Worm (Caenorhabditis elegans) whole organism, L1 larva: ENCODE data around the gene srh-30.

ENCODE experiments used
- ama-1 ChIP-seq: fragments of 150-350 bp; optimal IDR thresholded peaks from 2 replicates; lab custom pipeline; 2014
- efl-1 ChIP-seq, 4 experiments: fragments of 150-350 bp; optimal IDR thresholded peaks in 3 of 4; peaks in 1 of 4; 1 replicate in 1 of 4; 2 replicates in 3 of 4; lab custom pipeline; 2014; ENCODE audit warnings: missing biosample characterization in 2 of 4, missing genetic modification characterization in 2 of 4, missing genetic modification reagents in 2 of 4
- egl-27 ChIP-seq, 2 experiments: fragments of 150-350 bp in 1 of 2; sonication (generic microtip); optimal IDR thresholded peaks; 3 replicates each; lab custom pipeline; 2017 to 2018; ENCODE audit warnings: missing biosample characterization in 2 of 2, missing genetic modification characterization in 2 of 2, missing genetic modification reagents in 2 of 2
- elt-2 ChIP-seq: sonication (generic microtip); optimal IDR thresholded peaks from 2 replicates; lab custom pipeline; 2016; ENCODE audit warnings: missing genetic modification characterization, mild to moderate bottlenecking, inconsistent platforms, missing compliant biosample characterization, missing genetic modification reagents
- fkh-10 ChIP-seq: sonication (generic microtip); optimal IDR thresholded peaks from 2 replicates; lab custom pipeline; 2017; ENCODE audit warnings: missing biosample characterization, missing genetic modification reagents, missing genetic modification characterization
- lin-39 ChIP-seq: fragments of 150-350 bp; optimal IDR thresholded peaks from 2 replicates; lab custom pipeline; 2014; ENCODE audit warnings: missing biosample characterization, missing genetic modification reagents, missing genetic modification characterization
- mep-1 ChIP-seq: fragments of 150-350 bp; optimal IDR thresholded peaks from 2 replicates; lab custom pipeline; 2014; ENCODE audit warnings: missing biosample characterization, missing genetic modification characterization
- skn-1 ChIP-seq: fragments of 150-350 bp; optimal IDR thresholded peaks from 2 replicates; lab custom pipeline; 2014; ENCODE audit warnings: missing biosample characterization, missing genetic modification characterization
- snpc-4 ChIP-seq: fragments of 150-350 bp; optimal IDR thresholded peaks from 2 replicates; lab custom pipeline; 2014; ENCODE audit warnings: missing biosample characterization, missing genetic modification characterization
- snu-23 ChIP-seq: sonication (generic microtip); optimal IDR thresholded peaks from 2 replicates; lab custom pipeline; 2016; ENCODE audit warnings: missing genetic modification characterization, missing compliant biosample characterization
- zag-1 ChIP-seq: fragments of 150-350 bp; optimal IDR thresholded peaks from 2 replicates; lab custom pipeline; 2014; ENCODE audit warnings: missing biosample characterization, missing genetic modification characterization
- ztf-4 ChIP-seq: fragments of 150-350 bp; optimal IDR thresholded peaks from 2 replicates; lab custom pipeline; 2014; ENCODE audit warnings: missing biosample characterization, missing genetic modification characterization

DNA sequence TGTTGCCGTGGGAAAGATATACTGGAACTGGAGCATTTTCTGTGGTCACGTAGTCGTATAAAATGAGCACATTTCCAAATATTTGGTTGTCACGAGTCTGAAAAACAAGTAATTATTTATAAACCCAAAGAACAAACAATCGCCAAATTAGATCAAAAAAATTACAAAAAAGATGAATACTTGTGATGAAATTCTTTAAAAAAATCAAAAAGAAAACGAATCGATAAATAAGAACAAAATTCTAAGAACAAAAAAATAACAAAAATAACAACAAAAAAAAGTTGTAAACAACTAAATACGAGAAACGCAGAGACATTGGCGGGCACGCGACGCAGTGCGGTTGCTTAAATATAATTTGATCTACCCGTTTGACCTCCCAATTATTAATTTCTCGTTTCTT lies 2.2 kb upstream of the srh-30 start, which contains the start of gene ZC404.16:
- TF ChIP-seq mep-1 (tag; lab: Kevin White, UChicago), result no peak
- TF ChIP-seq ama-1 (lab: Kevin White, UChicago), result no peak
- no peak for TF ChIP-seq lin-39 (tag; lab: Kevin White, UChicago)
- no peak for TF ChIP-seq ztf-4
- no peak for TF ChIP-seq egl-27 (tag; optimal IDR thresholded peaks at IDR 0.05; lab: Kevin White, UChicago)
- no peak for TF ChIP-seq snpc-4 (tag; lab: Kevin White, UChicago)
- no peak for TF ChIP-seq snu-23 (GFP tag; lab: Kevin White, UChicago)
- TF ChIP-seq zag-1 (tag; lab: Kevin White, UChicago), result no peak
- TF ChIP-seq fkh-10, result no peak
- no peak for TF ChIP-seq skn-1 (tag; lab: Kevin White, UChicago)
- no peak for TF ChIP-seq efl-1 (optimal IDR thresholded peaks at IDR 0.05; lab: Kevin White, UChicago)
- no peak for TF ChIP-seq efl-1 (GFP tag; optimal IDR thresholded peaks at IDR 0.05 in 1 of 2; lab: Kevin White, UChicago)
- TF ChIP-seq elt-2 (tag; lab: Kevin White, UChicago), result no peak
